Fruit fly (Drosophila melanogaster): Measurements from ENCODE around the gene Dh31.

dm6 chr2L:8525000-8525399 lies 18.4 kb upstream of the Dh31 start:
- TF ChIP-seq Myc (optimal IDR thresholded peaks at IDR 0.05) (no peak), Sin3A (optimal IDR thresholded peaks at IDR 0.05) (no peak)
